ENCODE assay signal across 1 fruit fly cellular context in the genomic region with DNA sequence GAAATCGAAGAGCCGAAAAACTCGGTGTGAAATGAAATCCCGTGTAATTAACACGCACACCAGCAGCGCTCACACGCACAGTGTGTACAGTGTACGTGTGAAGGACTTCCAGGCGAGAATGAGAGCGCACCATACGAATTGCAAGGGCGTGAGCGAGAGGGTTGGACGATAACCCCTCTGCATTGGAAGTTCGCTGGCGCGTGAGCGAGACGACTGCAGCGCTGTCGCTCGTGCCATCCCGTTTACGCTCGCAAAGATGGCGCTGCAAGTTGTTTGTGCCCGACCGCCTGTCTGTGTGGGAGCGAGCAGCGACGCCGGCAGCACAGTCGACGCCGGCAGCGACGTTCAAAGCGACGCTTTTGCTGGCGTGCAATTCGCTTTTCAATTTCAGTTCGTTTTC.
A peak's percentile ranks its signal among the peaks of the same experiment; 100 is the strongest.
TF ChIP-seq lines count a peak whose summit lies in the region.

TSS of gene Vsx1 (plus strand) at position 388 of the 400 bp plus-strand sequence.

TF ChIP-seq in whole organism, embryonic, 481 proteins besides CTCF, POLR2A, EP300 and RAD21 (continued from another document):
- no peak for TF ChIP-seq hkb (optimal IDR thresholded peaks at IDR 0.05; lab: Kevin White, UChicago)
- peak; percentile 38; the same call in 1 of the 2 replicates for TF ChIP-seq hkb (GFP tag; IDR thresholded peaks at IDR 0.05; lab: Robert Waterston, UW)
- TF ChIP-seq toy (GFP tag; IDR thresholded peaks at IDR 0.05; lab: Robert Waterston, UW) = no peak
- TF ChIP-seq CG33557 (GFP tag; optimal IDR thresholded peaks at IDR 0.05; lab: Kevin White, UChicago) = no peak
- no peak for TF ChIP-seq sc (optimal IDR thresholded peaks at IDR 0.05; lab: Kevin White, UChicago)
- no peak for TF ChIP-seq sc (GFP tag; optimal IDR thresholded peaks at IDR 0.05; lab: Kevin White, UChicago)
- no peak for TF ChIP-seq jigr1 (GFP tag; IDR thresholded peaks at IDR 0.05; lab: Robert Waterston, UW)
- no peak for TF ChIP-seq esg (GFP tag; conservative IDR thresholded peaks at IDR 0.05; lab: Robert Waterston, UW)
- TF ChIP-seq CG11085 (GFP tag; IDR thresholded peaks at IDR 0.05; lab: Robert Waterston, UW) = no peak
- TF ChIP-seq vvl (GFP tag; IDR thresholded peaks at IDR 0.05; lab: Robert Waterston, UW) = 0 out of 2 replicates have a peak, but pooled peaks have one; percentile 14
- peak; percentile 55; the same call in 1 of the 3 replicates for TF ChIP-seq CG6791 (GFP tag; IDR thresholded peaks at IDR 0.05; lab: Robert Waterston, UW; ENCODE audit: partially characterized antibody)
- no peak for TF ChIP-seq CG17186 (GFP tag; optimal IDR thresholded peaks at IDR 0.05; lab: Kevin White, UChicago)
- TF ChIP-seq amos (GFP tag; IDR thresholded peaks at IDR 0.05; lab: Robert Waterston, UW; ENCODE audit: partially characterized antibody) = no peak
- no peak for TF ChIP-seq gsb-n (tag; optimal IDR thresholded peaks at IDR 0.05; lab: Kevin White, UChicago)
- TF ChIP-seq Tbp (GFP tag; optimal IDR thresholded peaks at IDR 0.05; lab: Kevin White, UChicago) = no peak
- no peak for TF ChIP-seq Hmx (GFP tag; optimal IDR thresholded peaks at IDR 0.05; lab: Kevin White, UChicago)
- no peak for TF ChIP-seq prd (optimal IDR thresholded peaks at IDR 0.05; lab: Kevin White, UChicago)
- no peak; the same call in 2 of the 3 replicates for TF ChIP-seq prd (GFP tag; IDR thresholded peaks at IDR 0.05; lab: Robert Waterston, UW)
- no peak for TF ChIP-seq CG8765 (GFP tag; IDR thresholded peaks at IDR 0.05; lab: Robert Waterston, UW)
- TF ChIP-seq zen (tag; optimal IDR thresholded peaks at IDR 0.05; lab: Kevin White, UChicago) = peak; percentile 70
- TF ChIP-seq br (optimal IDR thresholded peaks at IDR 0.05; lab: Kevin White, UChicago) = no peak
- TF ChIP-seq CG6683 (GFP tag; optimal IDR thresholded peaks at IDR 0.05; lab: Kevin White, UChicago) = no peak
- no peak for TF ChIP-seq sim (GFP tag; IDR thresholded peaks at IDR 0.05; lab: Robert Waterston, UW)
- no peak for TF ChIP-seq CG14860 (GFP tag; IDR thresholded peaks at IDR 0.05; lab: Robert Waterston, UW; ENCODE audit: partially characterized antibody)
